Worm (Caenorhabditis elegans): ENCODE data around the gene T02G5.15.
"Not testable (repeated sequence)": the region's sequence is repeated elsewhere in the genome, so short reads cannot be mapped to it uniquely, and the experiment has no call there.

Gene T02G5.15

DNA sequence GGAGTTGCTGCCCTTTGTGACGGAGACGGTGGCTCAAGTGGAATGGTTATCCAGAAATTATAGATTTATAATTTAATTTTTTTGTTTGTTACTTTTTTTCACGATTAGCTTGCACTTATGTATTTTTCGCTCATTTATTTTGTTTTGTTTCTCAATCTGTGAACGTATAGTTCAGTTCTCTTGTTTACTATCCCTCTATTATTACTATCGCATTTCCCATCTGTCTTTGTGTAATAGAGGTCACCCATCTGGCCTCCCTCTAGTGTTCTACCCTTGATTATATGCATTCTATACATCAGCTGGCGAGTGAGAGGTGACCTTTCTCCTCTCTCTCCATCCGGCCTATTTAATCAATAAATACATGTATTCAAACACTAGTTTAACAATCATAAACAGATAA, at the start of gene T02G5.15, which contains the start of gene T02G5.14:
Gene T02G5.15, plus strand, starts transcription at position 301 of the 400 bp plus-strand sequence.
Gene T02G5.14, plus strand, starts transcription at position 301 of the 400 bp plus-strand sequence.
- not testable (repeated sequence) for TF ChIP-seq ceh-27 (GFP tag; optimal IDR thresholded peaks at IDR 0.05); let-526 (GFP tag; IDR thresholded peaks at IDR 0.05); ekl-4 (GFP tag; IDR thresholded peaks at IDR 0.05)

DNA sequence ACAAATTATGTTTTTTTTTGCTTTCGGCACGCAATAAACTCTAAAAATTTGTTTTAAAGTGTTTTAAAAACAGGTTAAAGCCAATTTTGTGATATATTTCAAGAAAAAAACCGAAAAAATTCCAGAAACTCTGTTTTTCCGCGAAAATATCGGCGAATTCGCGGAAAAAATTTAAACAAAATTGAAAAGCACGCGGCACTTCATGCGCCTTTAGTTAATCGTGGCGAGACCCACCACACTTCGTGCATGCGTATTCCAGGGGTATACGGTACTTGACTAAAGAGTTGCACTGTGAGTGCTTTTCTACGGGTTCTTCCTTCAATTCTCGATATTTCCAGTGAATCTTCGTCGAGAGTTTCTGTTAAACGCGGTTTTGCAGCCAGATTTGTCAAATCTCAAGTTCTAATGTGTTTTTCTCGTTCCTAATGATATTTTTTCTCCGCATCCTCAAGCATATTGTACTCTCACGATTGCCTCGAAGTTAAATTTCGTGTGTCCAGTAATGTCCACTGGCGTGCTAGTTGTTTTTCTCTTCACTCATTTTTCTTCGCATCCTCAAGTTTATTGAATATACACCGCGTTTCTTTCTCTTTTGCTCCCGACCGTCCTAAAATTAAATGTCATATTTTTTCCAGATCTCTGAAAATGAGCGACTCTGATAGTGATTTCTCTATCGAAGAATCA, 46.3 kb upstream of the T02G5.15 start, which contains the start of gene cin-4:
Gene cin-4, plus strand, starts transcription at position 634 of the 684 bp plus-strand sequence.
- TF ChIP-seq mes-4 (tag; optimal IDR thresholded peaks at IDR 0.05): no peak
- TF ChIP-seq ceh-91 (GFP tag; IDR thresholded peaks at IDR 0.05): peak; percentile 92
- TF ChIP-seq lin-35 (GFP tag; optimal IDR thresholded peaks at IDR 0.05): no peak
- peak; percentile 8 for TF ChIP-seq snpc-1.3 (tag; optimal IDR thresholded peaks at IDR 0.05; ENCODE audit: insufficient read depth)
- TF ChIP-seq dpl-1 (GFP tag; optimal IDR thresholded peaks at IDR 0.05): peak; percentile 76
- TF ChIP-seq snpc-3.4 (tag; optimal IDR thresholded peaks at IDR 0.05): peak; percentile 74
- peak; percentile 18 for TF ChIP-seq tbp1 (GFP tag; optimal IDR thresholded peaks at IDR 0.05)
- TF ChIP-seq fkh-3 (tag; optimal IDR thresholded peaks at IDR 0.05): no peak
- TF ChIP-seq rec-8 (tag; optimal IDR thresholded peaks at IDR 0.05): no peak
- no peak for TF ChIP-seq ceh-79 (tag; optimal IDR thresholded peaks at IDR 0.05)
- peak; percentile 85 for TF ChIP-seq lsl-1 (GFP tag; optimal IDR thresholded peaks at IDR 0.05)
- TF ChIP-seq T26A5.8 (tag; optimal IDR thresholded peaks at IDR 0.05): no peak
- peak; percentile 43; the same call in 1 of the 2 replicates for TF ChIP-seq hmg-1.2 (GFP tag; IDR thresholded peaks at IDR 0.05)
- TF ChIP-seq him-1 (tag; optimal IDR thresholded peaks at IDR 0.05): no peak
- TF ChIP-seq D2030.7 (GFP tag; IDR thresholded peaks at IDR 0.05): peak; percentile 84
- TF ChIP-seq madf-6 (GFP tag; IDR thresholded peaks at IDR 0.05): peak; percentile 93
- peak; percentile 30 for TF ChIP-seq unc-130 (GFP tag; optimal IDR thresholded peaks at IDR 0.05)
- TF ChIP-seq F23B12.7 (tag; optimal IDR thresholded peaks at IDR 0.05; ENCODE audit: insufficient read depth): no peak
- TF ChIP-seq ekl-4 (GFP tag; IDR thresholded peaks at IDR 0.05): no peak
- TF ChIP-seq B0035.1 (tag; optimal IDR thresholded peaks at IDR 0.05): no peak
- TF ChIP-seq Y53F4B.3 (GFP tag; IDR thresholded peaks at IDR 0.05): no peak
- peak; percentile 47 for TF ChIP-seq tlf-1 (GFP tag; optimal IDR thresholded peaks at IDR 0.05)
- peak; percentile 48; the same call in 1 of the 2 replicates for TF ChIP-seq rcor-1 (GFP tag; IDR thresholded peaks at IDR 0.05)
- TF ChIP-seq tbx-9 (tag; optimal IDR thresholded peaks at IDR 0.05; ENCODE audit: borderline replicate concordance): no peak
- no peak for TF ChIP-seq rpc-1 (optimal IDR thresholded peaks at IDR 0.05)
- TF ChIP-seq rpc-1 (tag; optimal IDR thresholded peaks at IDR 0.05): no peak
- no peak for TF ChIP-seq nhr-80 (tag; optimal IDR thresholded peaks at IDR 0.05)
- no peak for TF ChIP-seq F39B2.1 (GFP tag; IDR thresholded peaks at IDR 0.05)
- no peak for TF ChIP-seq K12H6.12 (tag; optimal IDR thresholded peaks at IDR 0.05)
- no peak for TF ChIP-seq chd-7 (tag; optimal IDR thresholded peaks at IDR 0.05)
- 0 out of 2 replicates have a peak, but pooled peaks have one; percentile 16 for TF ChIP-seq pbrm-1 (GFP tag; IDR thresholded peaks at IDR 0.05)
- peak; percentile 78 for TF ChIP-seq xnd-1 (tag; optimal IDR thresholded peaks at IDR 0.05)
- TF ChIP-seq ztf-6 (GFP tag; IDR thresholded peaks at IDR 0.05): no peak
- no peak for TF ChIP-seq zim-3 (tag; optimal IDR thresholded peaks at IDR 0.05)
- TF ChIP-seq egl-44 (GFP tag; IDR thresholded peaks at IDR 0.05): no peak
- TF ChIP-seq ztf-26 (tag; optimal IDR thresholded peaks at IDR 0.05): no peak
- TF ChIP-seq repo-1 (tag; optimal IDR thresholded peaks at IDR 0.05): no peak
- peak; percentile 91 for TF ChIP-seq efl-1 (GFP tag; optimal IDR thresholded peaks at IDR 0.05)
- peak; percentile 49 for TF ChIP-seq F49E8.2 (tag; optimal IDR thresholded peaks at IDR 0.05; ENCODE audit: insufficient read depth)
- peak; percentile 90 for TF ChIP-seq madf-8 (GFP tag; conservative IDR thresholded peaks at IDR 0.05)
- peak; percentile 69 for TF ChIP-seq dox-1 (GFP tag; IDR thresholded peaks at IDR 0.05)
- no peak for TF ChIP-seq egl-18 (GFP tag; IDR thresholded peaks at IDR 0.05)
- TF ChIP-seq F10E7.11 (tag; optimal IDR thresholded peaks at IDR 0.05): no peak
